Fruit fly (Drosophila melanogaster): ENCODE measurements around the gene dnt.
A peak's percentile ranks its signal among the peaks of the same experiment; 100 is the strongest.

The dnt gene

dm6 chr2L:19373809-19374208 is 10.8 kb upstream of the dnt start (continued):
- no peak for TF ChIP-seq emc (GFP tag; optimal IDR thresholded peaks at IDR 0.05)
- TF ChIP-seq CG10267 (tag; optimal IDR thresholded peaks at IDR 0.05), result peak; percentile 47
- TF ChIP-seq grau (tag; optimal IDR thresholded peaks at IDR 0.05), result peak; percentile 43
- no peak for TF ChIP-seq CG6683 (GFP tag; optimal IDR thresholded peaks at IDR 0.05)
- TF ChIP-seq H15 (GFP tag; IDR thresholded peaks at IDR 0.05), result no peak
- TF ChIP-seq Eip74EF (GFP tag; optimal IDR thresholded peaks at IDR 0.05), result peak in 1 of 2 experiments; percentile 1
- no peak for TF ChIP-seq sc (optimal IDR thresholded peaks at IDR 0.05)
- no peak for TF ChIP-seq sc (GFP tag; optimal IDR thresholded peaks at IDR 0.05)
- TF ChIP-seq Ptx1 (GFP tag; IDR thresholded peaks at IDR 0.05), result peak; percentile 50
- peak; percentile 44 for TF ChIP-seq PHDP (tag; optimal IDR thresholded peaks at IDR 0.05)

DNA sequence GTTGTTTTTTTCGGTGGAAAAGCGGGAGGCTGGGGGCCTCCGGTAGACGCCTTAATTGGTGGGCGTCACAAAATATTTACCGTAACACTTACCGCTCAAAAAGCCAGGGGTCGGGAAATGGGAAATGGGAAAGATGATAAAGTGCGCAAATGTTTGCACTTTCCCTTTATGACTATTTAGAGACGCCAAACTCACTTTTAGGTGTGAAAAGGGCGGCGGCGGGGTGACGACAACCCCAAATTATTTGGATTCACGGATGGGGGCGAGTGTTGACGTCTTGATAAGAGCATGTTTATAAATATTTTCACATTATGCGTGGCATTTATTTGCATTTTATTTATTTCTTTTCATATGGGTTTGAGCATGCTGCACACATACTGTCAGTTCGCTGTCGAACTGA is 7.0 kb upstream of the dnt start, which contains the start of gene CG17349:
Gene CG17349, plus strand, starts transcription at position 400 of the 400 bp plus-strand sequence.
- TF ChIP-seq chn (GFP tag; optimal IDR thresholded peaks at IDR 0.05) (no peak), CG8478 (optimal IDR thresholded peaks at IDR 0.05) (no peak), cato (GFP tag; optimal IDR thresholded peaks at IDR 0.05; ENCODE audit: borderline replicate concordance) (no peak), CG16863 (GFP tag; optimal IDR thresholded peaks at IDR 0.05) (no peak), bbx (GFP tag; IDR thresholded peaks at IDR 0.05; ENCODE audit: partially characterized antibody) (no peak), CG1233 (GFP tag; optimal IDR thresholded peaks at IDR 0.05) (no peak), Myb (GFP tag; optimal IDR thresholded peaks at IDR 0.05) (no peak), CG7357 (GFP tag; IDR thresholded peaks at IDR 0.05) (no peak), CG43689 (GFP tag; IDR thresholded peaks at IDR 0.05) (no peak), dati (GFP tag; IDR thresholded peaks at IDR 0.05) (no peak), CG4854 (GFP tag; optimal IDR thresholded peaks at IDR 0.05) (no peak), hb (GFP tag; IDR thresholded peaks at IDR 0.05; ENCODE audit: partially characterized antibody) (no peak), fd96Cb (tag; optimal IDR thresholded peaks at IDR 0.05) (peak; percentile 2), Adf1 (GFP tag; IDR thresholded peaks at IDR 0.05) (no peak), stwl (tag; optimal IDR thresholded peaks at IDR 0.05) (no peak), CG1603 (tag; optimal IDR thresholded peaks at IDR 0.05) (peak; percentile 60), CG30431 (GFP tag; optimal IDR thresholded peaks at IDR 0.05) (no peak), CG7745 (tag; optimal IDR thresholded peaks at IDR 0.05) (no peak), shn (GFP tag; optimal IDR thresholded peaks at IDR 0.05) (no peak), CG13123 (GFP tag; optimal IDR thresholded peaks at IDR 0.05) (no peak), CG34376 (GFP tag; optimal IDR thresholded peaks at IDR 0.05) (no peak), Sox102F (GFP tag; optimal IDR thresholded peaks at IDR 0.05) (no peak), CG15601 (tag; optimal IDR thresholded peaks at IDR 0.05) (peak; percentile 29), CG8089 (GFP tag; optimal IDR thresholded peaks at IDR 0.05) (no peak), psq (GFP tag; optimal IDR thresholded peaks at IDR 0.05) (no peak), mld (GFP tag; IDR thresholded peaks at IDR 0.05; ENCODE audit: partially characterized antibody) (no peak), CG9797 (GFP tag; optimal IDR thresholded peaks at IDR 0.05) (no peak), Oli (tag; optimal IDR thresholded peaks at IDR 0.05) (no peak), CG1024 (GFP tag; IDR thresholded peaks at IDR 0.05) (no peak), CG10366 (GFP tag; IDR thresholded peaks at IDR 0.05) (no peak), CG9609 (GFP tag; optimal IDR thresholded peaks at IDR 0.05) (no peak), D (optimal IDR thresholded peaks at IDR 0.05) (no peak), D (GFP tag; optimal IDR thresholded peaks at IDR 0.05) (peak; percentile 15), ssp (GFP tag; IDR thresholded peaks at IDR 0.05) (no peak), CG31388 (GFP tag; optimal IDR thresholded peaks at IDR 0.05) (no peak), CG1529 (GFP tag; optimal IDR thresholded peaks at IDR 0.05) (peak; percentile 54), trh (GFP tag; optimal IDR thresholded peaks at IDR 0.05) (no peak), CG15269 (tag; optimal IDR thresholded peaks at IDR 0.05) (no peak), CG10462 (GFP tag; optimal IDR thresholded peaks at IDR 0.05) (no peak), Mes4 (GFP tag; optimal IDR thresholded peaks at IDR 0.05) (no peak), CG17912 (GFP tag; optimal IDR thresholded peaks at IDR 0.05) (no peak), CG6791 (GFP tag; IDR thresholded peaks at IDR 0.05; ENCODE audit: partially characterized antibody) (no peak)

Measured in whole organism, embryonic.